Fruit fly (Drosophila melanogaster): ENCODE results near the gene Reps.

Gene Reps

DNA sequence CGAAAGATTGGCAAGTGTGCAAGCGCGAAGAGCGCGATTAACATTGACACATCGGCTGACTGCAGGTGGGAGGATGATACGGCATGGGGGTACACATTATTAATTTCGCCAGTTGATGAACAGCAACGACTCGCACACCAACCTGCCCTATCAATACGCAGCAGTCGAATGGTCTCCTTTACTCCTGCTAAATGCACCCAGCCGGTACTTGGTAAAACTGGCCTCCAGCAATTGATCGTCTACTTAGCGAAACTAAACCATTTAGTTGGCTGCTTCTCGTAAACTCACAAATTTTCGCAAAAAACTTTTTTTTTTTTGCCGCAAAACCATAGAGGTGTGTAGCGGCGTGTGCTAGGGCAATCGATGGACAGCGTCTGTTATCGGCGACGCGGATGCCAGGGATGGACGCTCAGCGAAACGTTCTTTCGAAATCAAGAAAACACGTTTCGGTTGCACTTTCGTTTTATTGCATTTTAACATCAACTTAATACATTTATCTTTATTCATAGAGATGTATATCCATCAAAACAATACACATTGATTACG lies 5.9 kb downstream of the Reps start, which contains the start of gene Ge-1:
Ge-1 (minus strand) TSS at position 373 of the 546 bp plus-strand sequence.
- TF ChIP-seq Sp1 (GFP tag; optimal IDR thresholded peaks at IDR 0.05) (no peak), Hr83 (GFP tag; optimal IDR thresholded peaks at IDR 0.05; ENCODE audit: poor library complexity, severe bottlenecking) (peak; percentile 20)

DNA sequence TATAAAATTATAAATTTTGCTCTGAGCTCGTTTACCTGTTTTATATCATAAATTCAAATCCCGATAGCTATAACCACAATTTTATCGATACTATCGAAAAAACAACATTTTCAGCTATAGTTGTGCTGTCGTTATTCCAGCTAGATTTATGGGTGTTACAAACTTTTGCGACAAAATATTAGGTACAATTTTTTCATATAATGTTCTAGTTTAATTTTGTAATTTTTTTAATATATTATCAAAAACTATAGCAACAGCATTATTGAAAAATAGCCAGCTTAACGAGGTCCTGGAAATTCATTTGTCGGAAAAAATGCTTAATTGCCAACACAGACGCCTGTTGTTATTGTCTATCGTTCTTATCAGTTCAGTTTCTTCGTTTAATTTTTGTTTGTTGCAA lies 15.3 kb downstream of the Reps start, which contains the start of gene Wdr59:
Wdr59 (plus strand) TSS at position 334 of the 400 bp plus-strand sequence.
- TF ChIP-seq Sp1 (GFP tag; optimal IDR thresholded peaks at IDR 0.05) (no peak), sv (GFP tag; optimal IDR thresholded peaks at IDR 0.05) (peak; percentile 49), br (GFP tag; optimal IDR thresholded peaks at IDR 0.05) (no peak), sage (GFP tag; optimal IDR thresholded peaks at IDR 0.05) (no peak), Myc (optimal IDR thresholded peaks at IDR 0.05) (peak; percentile 96), psq (GFP tag; optimal IDR thresholded peaks at IDR 0.05) (peak; percentile 13), woc (GFP tag; optimal IDR thresholded peaks at IDR 0.05) (peak; percentile 87)

DNA sequence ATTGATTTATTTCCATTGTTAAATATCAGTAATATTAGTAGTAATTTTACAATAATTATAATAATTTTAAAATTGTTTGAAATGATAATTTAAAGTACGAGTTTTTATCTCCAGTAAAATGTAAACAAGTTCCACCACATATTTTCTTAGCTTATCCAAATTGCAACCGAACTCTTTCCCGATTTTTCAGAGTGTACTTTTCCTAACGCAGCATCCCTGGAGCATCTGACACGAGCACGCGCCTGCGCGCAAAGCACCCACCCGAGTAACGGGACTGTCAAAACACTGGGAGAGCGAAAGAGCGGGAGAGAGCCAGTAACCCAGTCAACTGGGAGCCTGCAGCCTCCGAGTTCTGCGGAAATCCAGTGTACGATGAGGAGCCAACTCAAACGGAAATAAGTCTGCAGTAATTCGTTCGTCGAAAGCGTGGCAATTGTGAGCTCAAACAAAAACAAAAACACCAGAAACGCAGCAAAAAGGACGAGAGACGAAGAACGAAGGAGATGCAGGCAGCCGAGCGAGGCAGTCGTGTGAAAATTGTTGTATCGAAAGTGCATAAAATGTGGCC lies 20.0 kb downstream of the Reps start, which contains the start of gene CG16854:
CG16854 (plus strand) TSS at position 365 of the 568 bp plus-strand sequence.
- TF ChIP-seq Dif (GFP tag; optimal IDR thresholded peaks at IDR 0.05; ENCODE audit: partially characterized antibody): peak; percentile 11
- TF ChIP-seq GATAd (GFP tag; optimal IDR thresholded peaks at IDR 0.05): no peak
- TF ChIP-seq Sp1 (GFP tag; optimal IDR thresholded peaks at IDR 0.05): no peak
- TF ChIP-seq Jra (GFP tag; optimal IDR thresholded peaks at IDR 0.05): no peak

DNA sequence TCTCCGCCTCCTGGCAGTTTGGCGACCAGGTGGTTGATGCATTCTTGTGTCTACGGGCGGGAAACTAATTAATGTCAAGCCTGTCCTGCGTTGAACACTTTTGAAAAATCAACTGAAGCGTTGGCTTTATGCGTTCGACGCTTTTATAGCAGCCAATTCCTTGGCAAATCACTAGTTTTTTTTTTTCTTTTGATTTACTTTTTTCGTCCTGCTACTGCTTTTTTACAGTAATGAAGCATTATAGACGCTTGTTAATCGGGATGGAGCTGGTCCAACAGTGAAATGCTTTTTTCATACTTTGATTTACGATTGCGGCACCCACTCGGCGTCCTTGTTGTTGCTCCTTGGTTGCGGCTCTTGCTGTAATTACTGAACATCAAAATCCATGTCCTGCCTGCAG lies 21.3 kb downstream of the Reps start, which contains the start of gene AstCC:
AstCC (minus strand) TSS at position 101 of the 400 bp plus-strand sequence.
- TF ChIP-seq Vsx2 (GFP tag; optimal IDR thresholded peaks at IDR 0.05; ENCODE audit: partially characterized antibody) (no peak), sage (GFP tag; optimal IDR thresholded peaks at IDR 0.05) (no peak), tai (GFP tag; optimal IDR thresholded peaks at IDR 0.05) (no peak), jim (GFP tag; optimal IDR thresholded peaks at IDR 0.05) (no peak), CG32264 (GFP tag; optimal IDR thresholded peaks at IDR 0.05) (no peak), usp (GFP tag; optimal IDR thresholded peaks at IDR 0.05) (no peak), sv (GFP tag; optimal IDR thresholded peaks at IDR 0.05) (no peak), dl (GFP tag; optimal IDR thresholded peaks at IDR 0.05; ENCODE audit: insufficient read depth in 1 of 2, partially characterized antibody in 2 of 2) (no peak), GATAd (GFP tag; optimal IDR thresholded peaks at IDR 0.05) (no peak)

DNA sequence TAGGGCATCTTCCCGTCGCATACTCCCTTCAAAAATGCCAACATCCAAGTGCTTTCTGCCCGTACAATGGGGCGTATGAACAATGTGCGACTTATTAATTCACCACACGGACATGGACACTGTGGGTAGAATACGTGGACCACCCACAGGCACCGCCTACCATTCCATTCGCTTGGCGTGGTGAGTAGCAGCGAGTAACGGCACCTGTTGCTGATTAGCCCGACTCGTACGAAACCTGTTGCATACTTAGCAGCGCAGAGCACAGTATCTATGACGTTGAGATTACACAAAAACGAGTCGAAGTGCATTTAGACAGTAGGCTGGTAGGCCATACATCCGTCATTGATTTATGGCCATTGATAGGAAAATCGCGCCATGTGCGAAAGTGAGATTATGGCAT lies 24.4 kb downstream of the Reps start:
- TF ChIP-seq Myc (optimal IDR thresholded peaks at IDR 0.05) (peak; percentile 6), sage (GFP tag; optimal IDR thresholded peaks at IDR 0.05) (no peak)

DNA sequence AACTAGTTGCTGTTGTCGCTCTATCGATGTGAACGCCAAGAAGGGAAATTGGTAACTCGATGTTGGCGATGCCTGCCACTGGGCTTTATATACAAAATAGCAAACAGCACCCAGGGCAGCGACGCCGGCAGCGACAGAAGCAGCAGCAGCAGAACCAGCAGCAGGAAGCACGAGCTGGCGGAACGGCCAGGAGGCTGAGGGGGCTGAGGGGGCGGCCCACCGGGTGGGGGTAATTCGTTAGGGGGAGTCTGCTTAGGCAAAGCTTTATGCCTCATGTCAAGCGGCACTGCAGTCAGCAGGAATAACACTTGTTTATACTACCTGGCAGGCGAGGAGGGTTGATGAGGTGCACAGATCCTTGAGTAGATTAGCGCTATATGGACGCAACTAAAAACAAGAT lies 25.1 kb downstream of the Reps start, which contains the start of gene AstC:
AstC (minus strand) TSS at position 63 of the 400 bp plus-strand sequence.
- TF ChIP-seq Sp1 (GFP tag; optimal IDR thresholded peaks at IDR 0.05): no peak
- TF ChIP-seq Dfd (GFP tag; optimal IDR thresholded peaks at IDR 0.05): peak; percentile 98

DNA sequence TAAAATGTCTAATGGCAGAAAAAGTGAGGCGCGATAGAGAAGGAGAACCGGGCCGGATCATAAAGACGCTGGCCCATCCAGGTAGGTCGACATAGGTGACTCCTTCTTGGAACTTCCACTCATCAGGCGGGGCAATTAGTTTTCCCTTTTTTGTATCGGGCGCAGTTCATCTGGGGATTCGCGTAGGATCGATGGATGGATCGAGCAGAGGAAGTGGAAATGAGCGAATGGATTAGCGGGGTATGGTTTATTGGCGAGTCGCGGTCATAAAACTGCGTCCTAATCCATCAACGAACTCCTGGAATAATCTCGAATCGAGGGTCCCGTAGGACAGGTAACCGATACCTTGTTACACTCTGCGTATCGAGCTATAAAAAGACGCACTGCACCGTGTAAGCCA lies 31.3 kb downstream of the Reps start, which contains the start of gene CG43725:
CG43725 (plus strand) TSS at position 400 of the 400 bp plus-strand sequence.
- TF ChIP-seq N (GFP tag; optimal IDR thresholded peaks at IDR 0.05) (no peak), sage (GFP tag; optimal IDR thresholded peaks at IDR 0.05) (no peak), OdsH (GFP tag; optimal IDR thresholded peaks at IDR 0.05) (no peak), jim (GFP tag; optimal IDR thresholded peaks at IDR 0.05) (no peak), Hr83 (GFP tag; optimal IDR thresholded peaks at IDR 0.05; ENCODE audit: poor library complexity, severe bottlenecking) (no peak), tai (GFP tag; optimal IDR thresholded peaks at IDR 0.05) (no peak), lola (GFP tag; optimal IDR thresholded peaks at IDR 0.05) (no peak), fru (GFP tag; optimal IDR thresholded peaks at IDR 0.05) (no peak), CG32264 (GFP tag; optimal IDR thresholded peaks at IDR 0.05) (no peak), Rel (GFP tag; optimal IDR thresholded peaks at IDR 0.05) (no peak), Rel (tag; optimal IDR thresholded peaks at IDR 0.05) (no peak), CG9705 (GFP tag; optimal IDR thresholded peaks at IDR 0.05) (no peak), Dfd (GFP tag; optimal IDR thresholded peaks at IDR 0.05) (no peak), GATAd (GFP tag; optimal IDR thresholded peaks at IDR 0.05) (no peak), h (GFP tag; optimal IDR thresholded peaks at IDR 0.05) (no peak), foxo (GFP tag; optimal IDR thresholded peaks at IDR 0.05) (no peak), Myc (optimal IDR thresholded peaks at IDR 0.05) (no peak), Mio (GFP tag; optimal IDR thresholded peaks at IDR 0.05) (no peak), psq (GFP tag; optimal IDR thresholded peaks at IDR 0.05) (no peak), pan (optimal IDR thresholded peaks at IDR 0.05) (no peak)

Data from whole organism, wandering third instar larva.